Worm (Caenorhabditis elegans) whole organism, L4 larva: ENCODE results near the gene par-3.
A peak's percentile ranks its signal among the peaks of the same experiment; 100 is the strongest.

Source experiments
- F37D6.2 ChIP-seq: sonication (generic microtip); optimal IDR thresholded peaks from 2 replicates; lab custom pipeline; 2016; ENCODE audit warnings: mild to moderate bottlenecking, missing genetic modification characterization, missing compliant biosample characterization
- F49E8.2 ChIP-seq: sonication (generic microtip); optimal IDR thresholded peaks from 2 replicates; lab custom pipeline; 2016; ENCODE audit warnings: missing compliant biosample characterization, mild to moderate bottlenecking, missing genetic modification characterization, borderline replicate concordance
- Y48G9A.11 ChIP-seq: fragments of 200-800 bp; sonication (Bioruptor generic); IDR thresholded peaks from 2 replicates; pipeline ENCODE4 v1.3.6; 2022; ENCODE audit warnings: missing genetic modification reagents, missing genetic modification characterization, missing compliant biosample characterization
- aha-1 ChIP-seq: fragments of 150-350 bp; peaks from one replicate; lab custom pipeline; 2014; ENCODE audit warnings: missing biosample characterization, missing genetic modification characterization
- aly-2 ChIP-seq: sonication (generic microtip); optimal IDR thresholded peaks from 2 replicates; lab custom pipeline; 2018; ENCODE audit warnings: missing biosample characterization, missing genetic modification characterization
- arid-1 ChIP-seq: fragments of 200-800 bp; sonication (Bioruptor generic); conservative IDR thresholded peaks from 2 replicates; pipeline ENCODE4 v1.3.6; 2022; ENCODE audit warnings: missing genetic modification reagents, missing genetic modification characterization, missing compliant biosample characterization
- attf-4 ChIP-seq: sonication (generic microtip); optimal IDR thresholded peaks from 3 replicates; lab custom pipeline; 2017; ENCODE audit warnings: missing biosample characterization, missing genetic modification characterization
- ces-1 ChIP-seq: fragments of 150-350 bp; sonication (generic microtip); optimal IDR thresholded peaks from 4 replicates; lab custom pipeline; 2014; ENCODE audit warnings: missing biosample characterization, missing genetic modification reagents, missing genetic modification characterization
- cey-2 ChIP-seq: sonication (generic microtip); optimal IDR thresholded peaks from 3 replicates; lab custom pipeline; 2017; ENCODE audit warnings: missing genetic modification characterization, mild to moderate bottlenecking, missing compliant biosample characterization, antibody characterized with exemption, borderline replicate concordance; ENCODE audit not compliant: insufficient read depth
- ctbp-1 ChIP-seq: fragments of 200-800 bp; sonication (Bioruptor generic); IDR thresholded peaks from 2 replicates; pipeline ENCODE4 v1.3.6; 2022; ENCODE audit warnings: missing genetic modification reagents, missing genetic modification characterization, missing compliant biosample characterization
- daf-12 ChIP-seq: fragments of 150-350 bp; optimal IDR thresholded peaks from 2 replicates; lab custom pipeline; 2014; ENCODE audit warnings: missing biosample characterization, missing genetic modification reagents, missing genetic modification characterization
- daf-19 ChIP-seq: fragments of 200-800 bp; sonication (Bioruptor generic); conservative IDR thresholded peaks from 2 replicates; pipeline ENCODE4 v1.3.6; 2022; ENCODE audit warnings: missing genetic modification characterization, missing compliant biosample characterization
- dmd-8 ChIP-seq: fragments of 200-800 bp; sonication (Bioruptor generic); IDR thresholded peaks from 2 replicates; pipeline ENCODE4 v1.3.6; 2022; ENCODE audit warnings: missing genetic modification characterization, missing compliant biosample characterization
- duxl-1 ChIP-seq: sonication (generic microtip); optimal IDR thresholded peaks from 2 replicates; lab custom pipeline; 2016; ENCODE audit warnings: mild to moderate bottlenecking, missing genetic modification characterization, moderate library complexity, missing compliant biosample characterization; ENCODE audit not compliant: poor library complexity
- dve-1 ChIP-seq: sonication (generic microtip); optimal IDR thresholded peaks from 2 replicates; lab custom pipeline; 2017; ENCODE audit warnings: antibody characterized with exemption, mild to moderate bottlenecking, missing genetic modification characterization, missing compliant biosample characterization; ENCODE audit not compliant: insufficient read depth
- hif-1 ChIP-seq, 2 experiments: sonication (generic microtip); optimal IDR thresholded peaks; 2 replicates each; lab custom pipeline; 2016 to 2017; ENCODE audit warnings: missing compliant biosample characterization in 2 of 2, missing genetic modification characterization in 2 of 2, missing genetic modification reagents in 2 of 2, missing genotype in 2 of 2, mild to moderate bottlenecking in 1 of 2
- hlh-30 ChIP-seq: sonication (generic microtip); optimal IDR thresholded peaks from 2 replicates; lab custom pipeline; 2017; ENCODE audit warnings: antibody characterized with exemption, mild to moderate bottlenecking, missing genetic modification characterization, missing compliant biosample characterization; ENCODE audit not compliant: insufficient read depth
- hmg-1.1 ChIP-seq: fragments of 200-800 bp; sonication (Bioruptor generic); IDR thresholded peaks from 2 replicates; pipeline ENCODE4 v1.3.6; 2022; ENCODE audit warnings: missing genetic modification reagents, missing genetic modification characterization, missing compliant biosample characterization
- jun-1 ChIP-seq: fragments of 150-350 bp; optimal IDR thresholded peaks from 2 replicates; lab custom pipeline; 2014; ENCODE audit warnings: missing biosample characterization, missing genetic modification reagents, missing genetic modification characterization
- lim-7 ChIP-seq: fragments of 200-800 bp; sonication (Bioruptor generic); IDR thresholded peaks from 2 replicates; pipeline ENCODE4 v1.3.6; 2022; ENCODE audit warnings: missing genetic modification characterization, missing compliant biosample characterization
- lin-29 ChIP-seq: fragments of 200-800 bp; sonication (Bioruptor generic); IDR thresholded peaks from 2 replicates; pipeline ENCODE4 v1.3.6; 2022; ENCODE audit warnings: missing genetic modification reagents, missing genetic modification characterization, missing compliant biosample characterization
- lin-39 ChIP-seq: fragments of 150-350 bp; optimal IDR thresholded peaks from 2 replicates; lab custom pipeline; 2014; ENCODE audit warnings: missing biosample characterization, missing genetic modification reagents, missing genetic modification characterization
- lir-3 ChIP-seq: sonication (generic microtip); optimal IDR thresholded peaks from 2 replicates; lab custom pipeline; 2016; ENCODE audit warnings: mild to moderate bottlenecking, missing genetic modification characterization, missing compliant biosample characterization
- lsy-2 ChIP-seq, 2 experiments: fragments of 150-350 bp in 1 of 2; sonication (generic microtip) in 1 of 2; optimal IDR thresholded peaks; 2 replicates each; lab custom pipeline; 2014 to 2017; ENCODE audit warnings: missing biosample characterization in 2 of 2, missing genetic modification characterization in 2 of 2
- mdl-1 ChIP-seq, 2 experiments: fragments of 150-350 bp in 1 of 2; sonication (generic microtip) in 1 of 2; optimal IDR thresholded peaks; 2 replicates each; lab custom pipeline; 2014 to 2017; ENCODE audit warnings: missing biosample characterization in 2 of 2, missing genetic modification characterization in 2 of 2
- mdt-29 ChIP-seq: fragments of 200-800 bp; sonication (Bioruptor generic); IDR thresholded peaks from 2 replicates; pipeline ENCODE4 v1.3.6; 2022; ENCODE audit warnings: missing genetic modification reagents, missing genetic modification characterization, missing compliant biosample characterization
- mep-1 ChIP-seq: fragments of 150-350 bp; sonication (generic microtip); optimal IDR thresholded peaks from 3 replicates; lab custom pipeline; 2014; ENCODE audit warnings: missing biosample characterization, missing genetic modification characterization
- mes-2 ChIP-seq: sonication (generic microtip); optimal IDR thresholded peaks from 2 replicates; lab custom pipeline; 2016; ENCODE audit warnings: missing genotype, mild to moderate bottlenecking, missing genetic modification characterization, missing compliant biosample characterization; ENCODE audit not compliant: poor library complexity, severe bottlenecking
- mxl-2 ChIP-seq: fragments of 200-800 bp; sonication (Bioruptor generic); conservative IDR thresholded peaks from 2 replicates; pipeline ENCODE4 v1.3.6; 2022; ENCODE audit warnings: missing genetic modification reagents, missing genetic modification characterization, missing compliant biosample characterization
- nhr-102 ChIP-seq: sonication (generic microtip); optimal IDR thresholded peaks from 2 replicates; lab custom pipeline; 2016; ENCODE audit warnings: mild to moderate bottlenecking, missing genetic modification characterization, moderate library complexity, missing compliant biosample characterization
- nhr-111 ChIP-seq: fragments of 200-800 bp; sonication (Bioruptor generic); optimal IDR thresholded peaks from 2 replicates; lab custom pipeline; 2018; ENCODE audit warnings: mild to moderate bottlenecking, missing genetic modification characterization, missing compliant biosample characterization
- nhr-41 ChIP-seq: fragments of 200-800 bp; sonication (Bioruptor generic); IDR thresholded peaks from 2 replicates; pipeline ENCODE4 v1.3.6; 2022; ENCODE audit warnings: missing genetic modification reagents, missing genetic modification characterization, missing compliant biosample characterization
- pha-4 ChIP-seq, 2 experiments: fragments of 150-350 bp in 1 of 2; fragments of 200-800 bp in 1 of 2; sonication (Bioruptor generic) in 1 of 2; IDR thresholded peaks in 1 of 2; optimal IDR thresholded peaks in 1 of 2; 2 replicates each; pipeline versions ENCODE4 v1.3.6 to Lab custom; 2014 to 2022; ENCODE audit warnings: missing genetic modification characterization in 2 of 2, missing genetic modification reagents in 2 of 2, missing biosample characterization in 1 of 2, missing compliant biosample characterization in 1 of 2
- pqm-1 ChIP-seq: sonication (generic microtip); optimal IDR thresholded peaks from 2 replicates; lab custom pipeline; 2017; ENCODE audit warnings: missing biosample characterization, missing genetic modification characterization
- rbr-2 ChIP-seq: sonication (generic microtip); optimal IDR thresholded peaks from 2 replicates; lab custom pipeline; 2016; ENCODE audit warnings: missing genotype, missing genetic modification characterization, missing compliant biosample characterization
- saeg-2 ChIP-seq: fragments of 200-800 bp; sonication (Bioruptor generic); IDR thresholded peaks from 2 replicates; pipeline ENCODE4 v1.3.6; 2022; ENCODE audit warnings: missing genetic modification reagents, missing genetic modification characterization, missing compliant biosample characterization
- snpc-1.2 ChIP-seq: fragments of 200-800 bp; sonication (Bioruptor generic); IDR thresholded peaks from 2 replicates; pipeline ENCODE4 v1.3.6; 2022; ENCODE audit warnings: missing genetic modification reagents, missing genetic modification characterization, missing compliant biosample characterization
- spr-1 ChIP-seq: sonication (generic microtip); optimal IDR thresholded peaks from 2 replicates; lab custom pipeline; 2016; ENCODE audit warnings: mild to moderate bottlenecking, missing genetic modification characterization, missing compliant biosample characterization
- tra-1 ChIP-seq: fragments of 200-800 bp; sonication (Bioruptor generic); IDR thresholded peaks from 2 replicates; pipeline ENCODE4 v1.3.6; 2022; ENCODE audit warnings: missing genetic modification reagents, missing genetic modification characterization, missing compliant biosample characterization
- unc-130 ChIP-seq: sonication (generic microtip); optimal IDR thresholded peaks from 2 replicates; lab custom pipeline; 2016; ENCODE audit warnings: missing genetic modification reagents, missing genetic modification characterization, missing compliant biosample characterization
- zag-1 ChIP-seq: fragments of 150-350 bp; optimal IDR thresholded peaks from 2 replicates; lab custom pipeline; 2014; ENCODE audit warnings: missing biosample characterization, missing genetic modification characterization
- zfp-3 ChIP-seq: fragments of 200-800 bp; sonication (Bioruptor generic); conservative IDR thresholded peaks from 2 replicates; pipeline ENCODE4 v1.3.6; 2022; ENCODE audit warnings: missing genetic modification reagents, missing genetic modification characterization, missing compliant biosample characterization
- ztf-7 ChIP-seq: fragments of 150-350 bp; optimal IDR thresholded peaks from 2 replicates; lab custom pipeline; 2014; ENCODE audit warnings: missing biosample characterization, missing genetic modification characterization

Gene par-3

ce11 chrIII:5705228-5705888 lies 41.3 kb downstream of the par-3 start, which contains the start of gene swp-1 (continued):
- TF ChIP-seq lin-29 (no peak), saeg-2 (no peak), ctbp-1 (peak; percentile 35; the same call in 1 of the 2 replicates), daf-19 (GFP tag; lab: Robert Waterston, UW) (no peak), mdt-29 (GFP tag; lab: Robert Waterston, UW) (no peak), lim-7 (GFP tag; lab: Robert Waterston, UW) (0 out of 2 replicates have a peak, but pooled peaks have one; percentile 6), Y48G9A.11 (GFP tag; lab: Robert Waterston, UW) (peak; percentile 33; the same call in 1 of the 2 replicates), mxl-2 (GFP tag; lab: Robert Waterston, UW) (no peak), snpc-1.2 (GFP tag; lab: Robert Waterston, UW) (peak; percentile 48; the same call in 1 of the 2 replicates), dmd-8 (0 out of 2 replicates have a peak, but pooled peaks have one; percentile 19), attf-4 (tag; lab: Kevin White, UChicago) (no peak), spr-1 (tag; lab: Kevin White, UChicago) (no peak), nhr-41 (no peak), nhr-102 (tag; lab: Kevin White, UChicago) (no peak), hlh-30 (tag; lab: Kevin White, UChicago) (no peak), aha-1 (tag; lab: Kevin White, UChicago) (peak; percentile 59), zfp-3 (GFP tag; lab: Robert Waterston, UW) (0 out of 2 replicates have a peak, but pooled peaks have one; percentile 12), F37D6.2 (tag; lab: Kevin White, UChicago) (no peak), zag-1 (tag; lab: Kevin White, UChicago) (no peak), aly-2 (tag; lab: Kevin White, UChicago) (no peak), nhr-111 (no peak), unc-130 (GFP tag; lab: Kevin White, UChicago) (peak; percentile 5), F49E8.2 (tag; lab: Kevin White, UChicago) (peak; percentile 70)

ce11 chrIII:5706077-5706627 lies 42.1 kb downstream of the par-3 start, which contains the start of gene rpl-23:
rpl-23 (minus strand) TSS chrIII:5706127.
- TF ChIP-seq lin-39 (tag; lab: Kevin White, UChicago) (no peak), tra-1 (GFP tag; lab: Robert Waterston, UW) (peak; percentile 65; the same call in 1 of the 2 replicates), lir-3 (tag; lab: Kevin White, UChicago) (no peak), ces-1 (peak; percentile 63), mep-1 (tag; lab: Kevin White, UChicago) (peak; percentile 96), ztf-7 (tag; lab: Kevin White, UChicago) (peak; percentile 73), ctbp-1 (peak; percentile 49; the same call in 1 of the 2 replicates), mdl-1 (tag; optimal IDR thresholded peaks at IDR 0.05; lab: Kevin White, UChicago) (peak in 1 of 2 experiments; percentile 71), pqm-1 (tag; lab: Kevin White, UChicago) (peak; percentile 7), jun-1 (peak; percentile 27), daf-12 (no peak), unc-130 (GFP tag; lab: Kevin White, UChicago) (peak; percentile 56), duxl-1 (tag; lab: Kevin White, UChicago) (no peak), zag-1 (tag; lab: Kevin White, UChicago) (no peak), rbr-2 (tag; lab: Kevin White, UChicago) (peak; percentile 83), arid-1 (peak; percentile 74; the same call in 1 of the 2 replicates), cey-2 (tag; lab: Kevin White, UChicago) (no peak), hif-1 (tag; optimal IDR thresholded peaks at IDR 0.05; lab: Kevin White, UChicago) (peak in 1 of 2 experiments; percentile 77), Y48G9A.11 (GFP tag; lab: Robert Waterston, UW) (peak; percentile 35; the same call in 1 of the 2 replicates), F37D6.2 (tag; lab: Kevin White, UChicago) (peak; percentile 59), zfp-3 (GFP tag; lab: Robert Waterston, UW) (no peak), lsy-2 (tag; optimal IDR thresholded peaks at IDR 0.05; lab: Kevin White, UChicago) (peak; percentile 83 to 96), nhr-102 (tag; lab: Kevin White, UChicago) (peak; percentile 52), aly-2 (tag; lab: Kevin White, UChicago) (no peak), pha-4 (GFP tag; IDR thresholded peaks at IDR 0.05; lab: Robert Waterston, UW) (peak; percentile 64; the same call in 1 of the 2 replicates), pha-4 (tag; optimal IDR thresholded peaks at IDR 0.05; lab: Kevin White, UChicago) (peak; percentile 98), saeg-2 (0 out of 2 replicates have a peak, but pooled peaks have one; percentile 14), hmg-1.1 (peak; percentile 77), mes-2 (tag; lab: Kevin White, UChicago) (peak; percentile 92), hlh-30 (tag; lab: Kevin White, UChicago) (peak; percentile 92), spr-1 (tag; lab: Kevin White, UChicago) (peak; percentile 15), dve-1 (peak; percentile 94)
